Worm (Caenorhabditis elegans) whole organism, L1 larva: ENCODE results near the gene ptp-5.2.
"Not testable (repeated sequence)": the region's sequence is repeated elsewhere in the genome, so short reads cannot be mapped to it uniquely, and the experiment has no call there.

Experiments
- C04F5.9 ChIP-seq: sonication (generic microtip); optimal IDR thresholded peaks from 2 replicates; lab custom pipeline; 2016; ENCODE audit warnings: missing genetic modification characterization, missing compliant biosample characterization
- C34B4.2 ChIP-seq: sonication (generic microtip); optimal IDR thresholded peaks from 2 replicates; lab custom pipeline; 2017; ENCODE audit warnings: mild to moderate bottlenecking, missing genetic modification characterization, missing compliant biosample characterization
- Y116A8C.19 ChIP-seq: sonication (generic microtip); optimal IDR thresholded peaks from 2 replicates; lab custom pipeline; 2016; ENCODE audit warnings: missing compliant biosample characterization, missing genetic modification characterization, borderline replicate concordance
- alr-1 ChIP-seq: fragments of 200-800 bp; sonication (Bioruptor generic); optimal IDR thresholded peaks from 2 replicates; lab custom pipeline; 2018; ENCODE audit warnings: borderline replicate concordance, mild to moderate bottlenecking, missing genetic modification characterization, missing compliant biosample characterization
- ceh-82 ChIP-seq, 3 experiments: fragments of 150-350 bp in 1 of 3; sonication (generic microtip) in 2 of 3; optimal IDR thresholded peaks; 2 replicates each; lab custom pipeline; 2014 to 2017; ENCODE audit warnings: missing biosample characterization in 3 of 3, missing genetic modification characterization in 3 of 3
- ceh-90 ChIP-seq: sonication (generic microtip); optimal IDR thresholded peaks from 2 replicates; lab custom pipeline; 2016; ENCODE audit warnings: missing genetic modification characterization, missing compliant biosample characterization
- dpl-1 ChIP-seq, 3 experiments: fragments of 150-350 bp in 2 of 3; sonication (generic microtip) in 1 of 3; optimal IDR thresholded peaks; 2 replicates each; lab custom pipeline; 2014 to 2017; ENCODE audit warnings: missing biosample characterization in 3 of 3, missing genetic modification characterization in 3 of 3, missing genetic modification reagents in 3 of 3
- efl-1 ChIP-seq, 4 experiments: fragments of 150-350 bp; optimal IDR thresholded peaks in 3 of 4; peaks in 1 of 4; 1 replicate in 1 of 4; 2 replicates in 3 of 4; lab custom pipeline; 2014; ENCODE audit warnings: missing biosample characterization in 2 of 4, missing genetic modification characterization in 2 of 4, missing genetic modification reagents in 2 of 4
- egl-13 ChIP-seq: sonication (generic microtip); optimal IDR thresholded peaks from 2 replicates; lab custom pipeline; 2016; ENCODE audit warnings: missing genotype, missing genetic modification reagents, missing genetic modification characterization, missing compliant biosample characterization
- elt-3 ChIP-seq, 6 experiments: fragments of 150-350 bp in 1 of 6; sonication (generic microtip); optimal IDR thresholded peaks; 2 replicates each; lab custom pipeline; 2017 to 2018; ENCODE audit warnings: missing biosample characterization in 6 of 6, missing genetic modification characterization in 6 of 6, inconsistent platforms in 1 of 6
- ets-5 ChIP-seq: fragments of 200-800 bp; sonication (Bioruptor generic); IDR thresholded peaks from 2 replicates; pipeline ENCODE4 v1.3.6; 2022; ENCODE audit warnings: missing genetic modification characterization, missing compliant biosample characterization
- fkh-8 ChIP-seq: sonication (generic microtip); optimal IDR thresholded peaks from 2 replicates; lab custom pipeline; 2016; ENCODE audit warnings: mild to moderate bottlenecking, missing genetic modification characterization, missing compliant biosample characterization
- hlh-17 ChIP-seq: fragments of 200-800 bp; sonication (Bioruptor generic); optimal IDR thresholded peaks from 2 replicates; lab custom pipeline; 2018; ENCODE audit warnings: missing genetic modification characterization, mild to moderate bottlenecking, missing compliant biosample characterization, moderate library complexity, borderline replicate concordance
- irx-1 ChIP-seq: sonication (generic microtip); optimal IDR thresholded peaks from 2 replicates; lab custom pipeline; 2016; ENCODE audit warnings: missing genetic modification characterization, missing compliant biosample characterization
- isw-1 ChIP-seq: fragments of 200-800 bp; sonication (Bioruptor generic); IDR thresholded peaks from 2 replicates; pipeline ENCODE4 v1.3.6; 2022; ENCODE audit warnings: missing genetic modification characterization, missing compliant biosample characterization
- jun-1 ChIP-seq: fragments of 150-350 bp; optimal IDR thresholded peaks from 2 replicates; lab custom pipeline; 2014; ENCODE audit warnings: missing biosample characterization, missing genetic modification reagents, missing genetic modification characterization
- lin-14 ChIP-seq: fragments of 200-800 bp; sonication (Bioruptor generic); optimal IDR thresholded peaks from 2 replicates; lab custom pipeline; 2018; ENCODE audit warnings: mild to moderate bottlenecking, missing genetic modification characterization, moderate library complexity, missing compliant biosample characterization
- lin-39 ChIP-seq: fragments of 150-350 bp; optimal IDR thresholded peaks from 2 replicates; lab custom pipeline; 2014; ENCODE audit warnings: missing biosample characterization, missing genetic modification reagents, missing genetic modification characterization
- lir-3 ChIP-seq: sonication (generic microtip); optimal IDR thresholded peaks from 2 replicates; lab custom pipeline; 2016; ENCODE audit warnings: mild to moderate bottlenecking, missing genetic modification characterization, moderate library complexity, missing compliant biosample characterization; ENCODE audit not compliant: poor library complexity
- lsy-2 ChIP-seq, 2 experiments: fragments of 150-350 bp; optimal IDR thresholded peaks; 2 replicates each; lab custom pipeline; 2014; ENCODE audit warnings: missing biosample characterization in 2 of 2, missing genetic modification characterization in 2 of 2
- nhr-20 ChIP-seq: sonication (generic microtip); optimal IDR thresholded peaks from 2 replicates; lab custom pipeline; 2016; ENCODE audit warnings: mild to moderate bottlenecking, missing genetic modification characterization, missing compliant biosample characterization
- nhr-47 ChIP-seq: sonication (generic microtip); optimal IDR thresholded peaks from 2 replicates; lab custom pipeline; 2016; ENCODE audit warnings: mild to moderate bottlenecking, missing genetic modification characterization, moderate library complexity, missing compliant biosample characterization
- nhr-71 ChIP-seq: sonication (generic microtip); optimal IDR thresholded peaks from 2 replicates; lab custom pipeline; 2016; ENCODE audit warnings: mild to moderate bottlenecking, missing genetic modification characterization, moderate library complexity, missing compliant biosample characterization
- nhr-76 ChIP-seq: sonication (generic microtip); optimal IDR thresholded peaks from 2 replicates; lab custom pipeline; 2017; ENCODE audit warnings: missing biosample characterization, missing genetic modification characterization
- nhr-77 ChIP-seq: fragments of 150-350 bp; optimal IDR thresholded peaks from 2 replicates; lab custom pipeline; 2014; ENCODE audit warnings: missing biosample characterization, missing genetic modification characterization
- nhr-85 ChIP-seq: sonication (generic microtip); peaks from one replicate; lab custom pipeline; 2016; ENCODE audit warnings: missing genetic modification characterization, inconsistent platforms, missing compliant biosample characterization
- rnt-1 ChIP-seq: sonication (generic microtip); optimal IDR thresholded peaks from 2 replicates; lab custom pipeline; 2016; ENCODE audit warnings: mild to moderate bottlenecking, missing genetic modification characterization, moderate library complexity, missing compliant biosample characterization
- snu-23 ChIP-seq: sonication (generic microtip); optimal IDR thresholded peaks from 2 replicates; lab custom pipeline; 2016; ENCODE audit warnings: missing genetic modification characterization, missing compliant biosample characterization
- sox-4 ChIP-seq: sonication (generic microtip); optimal IDR thresholded peaks from 2 replicates; lab custom pipeline; 2016; ENCODE audit warnings: missing genetic modification characterization, missing compliant biosample characterization
- sptf-1 ChIP-seq: fragments of 150-350 bp; optimal IDR thresholded peaks from 2 replicates; lab custom pipeline; 2014; ENCODE audit warnings: missing biosample characterization, missing genetic modification characterization
- swsn-7 ChIP-seq: sonication (generic microtip); optimal IDR thresholded peaks from 2 replicates; lab custom pipeline; 2016; ENCODE audit warnings: missing genetic modification characterization, missing compliant biosample characterization
- tbx-2 ChIP-seq: sonication (generic microtip); optimal IDR thresholded peaks from 2 replicates; lab custom pipeline; 2016; ENCODE audit warnings: missing genetic modification characterization, missing compliant biosample characterization
- vab-15 ChIP-seq: sonication (generic microtip); optimal IDR thresholded peaks from 2 replicates; lab custom pipeline; 2017; ENCODE audit warnings: missing genotype, mild to moderate bottlenecking, missing genetic modification characterization, missing compliant biosample characterization
- ztf-4 ChIP-seq: fragments of 150-350 bp; optimal IDR thresholded peaks from 2 replicates; lab custom pipeline; 2014; ENCODE audit warnings: missing biosample characterization, missing genetic modification characterization

The ptp-5.2 gene

ce11 chrIV:14784481-14784880, 23.7 kb upstream of the ptp-5.2 start, which contains the start of gene nlp-56:
TSS of gene nlp-56 (minus strand) at chrIV:14784737.
- no peak for TF ChIP-seq tbx-2 (tag; lab: Kevin White, UChicago)
- TF ChIP-seq lsy-2 (tag; optimal IDR thresholded peaks at IDR 0.05; lab: Kevin White, UChicago): no peak
- no peak for TF ChIP-seq ztf-4
- no peak for TF ChIP-seq elt-3 (tag; optimal IDR thresholded peaks at IDR 0.05; lab: Kevin White, UChicago)
- no peak for TF ChIP-seq lin-39 (tag; lab: Kevin White, UChicago)
- no peak for TF ChIP-seq swsn-7 (tag; lab: Kevin White, UChicago)
- no peak for TF ChIP-seq nhr-47
- no peak for TF ChIP-seq isw-1 (GFP tag; lab: Robert Waterston, UW)
- TF ChIP-seq fkh-8 (tag; lab: Kevin White, UChicago): no peak
- no peak for TF ChIP-seq jun-1 (tag; lab: Kevin White, UChicago)
- no peak for TF ChIP-seq irx-1 (tag; lab: Kevin White, UChicago)
- no peak for TF ChIP-seq sptf-1
- TF ChIP-seq dpl-1 (GFP tag; optimal IDR thresholded peaks at IDR 0.05; lab: Kevin White, UChicago): no peak
- TF ChIP-seq nhr-76 (tag; lab: Kevin White, UChicago): no peak
- no peak for TF ChIP-seq nhr-77
- no peak for TF ChIP-seq snu-23 (GFP tag; lab: Kevin White, UChicago)
- TF ChIP-seq vab-15 (tag; lab: Kevin White, UChicago): no peak

ce11 chrIV:14782211-14782610, 21.5 kb upstream of the ptp-5.2 start, which contains the start of gene Y57G11C.1130:
TSS of gene Y57G11C.1130 (plus strand) at chrIV:14782511.
- TF ChIP-seq lir-3 (tag; lab: Kevin White, UChicago) (no peak), jun-1 (tag; lab: Kevin White, UChicago) (no peak), sox-4 (tag; lab: Kevin White, UChicago) (no peak), hlh-17 (GFP tag; lab: Kevin White, UChicago) (no peak), elt-3 (tag; optimal IDR thresholded peaks at IDR 0.05; lab: Kevin White, UChicago) (no peak), ceh-90 (tag; lab: Kevin White, UChicago) (no peak), nhr-71 (no peak), snu-23 (GFP tag; lab: Kevin White, UChicago) (no peak), nhr-77 (no peak), ztf-4 (no peak), lin-14 (GFP tag; lab: Kevin White, UChicago) (no peak), C34B4.2 (tag; lab: Kevin White, UChicago) (no peak), nhr-85 (tag; lab: Kevin White, UChicago) (no peak), nhr-20 (tag; lab: Kevin White, UChicago) (no peak), vab-15 (tag; lab: Kevin White, UChicago) (no peak), ets-5 (no peak), ceh-82 (tag; optimal IDR thresholded peaks at IDR 0.05; lab: Kevin White, UChicago) (no peak), tbx-2 (tag; lab: Kevin White, UChicago) (no peak)

ce11 chrIV:14781537-14781936, 20.8 kb upstream of the ptp-5.2 start, which contains the start of gene Y57G11C.8:
TSS of gene Y57G11C.8 (plus strand) at chrIV:14781837.
- TF ChIP-seq nhr-20 (tag; lab: Kevin White, UChicago) (no peak), egl-13 (tag; lab: Kevin White, UChicago) (no peak), tbx-2 (tag; lab: Kevin White, UChicago) (no peak), irx-1 (tag; lab: Kevin White, UChicago) (no peak), lir-3 (tag; lab: Kevin White, UChicago) (no peak), alr-1 (no peak), sptf-1 (no peak), ets-5 (no peak), rnt-1 (tag; lab: Kevin White, UChicago) (no peak)

ce11 chrIV:14780566-14780965, 19.8 kb upstream of the ptp-5.2 start:
- TF ChIP-seq efl-1 (optimal IDR thresholded peaks at IDR 0.05; lab: Kevin White, UChicago) (peak in 1 of 2 experiments; percentile 29), efl-1 (GFP tag; optimal IDR thresholded peaks at IDR 0.05 in 1 of 2; lab: Kevin White, UChicago) (peak in 1 of 2 experiments; percentile 8)
- TF ChIP-seq, all 84 proteins: peak for 1; not testable (repeated sequence) for 83

- TF ChIP-seq sptf-1; C04F5.9 (tag; lab: Kevin White, UChicago); Y116A8C.19: not testable (repeated sequence)
- TF ChIP-seq, all 84 proteins: peak for 0; not testable (repeated sequence) for 84
Measured at ce11 chrIV:14774454-14774853, 13.7 kb upstream of the ptp-5.2 start, which contains the start of gene Y57G11C.51. TSS of gene Y57G11C.51 (minus strand) at chrIV:14774554.
